Fruit fly (Drosophila melanogaster) whole organism, embryonic: ENCODE measurements around the gene mRpL37.

Source experiments
- Atf-2 ChIP-seq: fragments of 200-800 bp; sonication (Bioruptor generic); optimal IDR thresholded peaks from 2 replicates; lab custom pipeline; 2016; ENCODE audit warnings: missing biosample characterization, missing genetic modification characterization
- C15 ChIP-seq: fragments of 200-800 bp; sonication (Bioruptor generic); IDR thresholded peaks from 3 replicates; pipeline ENCODE4 v1.3.6; 2022; ENCODE audit warnings: missing biosample characterization, missing genetic modification characterization
- CG10462 ChIP-seq: fragments of 200-800 bp; sonication (Bioruptor generic); optimal IDR thresholded peaks from 2 replicates; lab custom pipeline; 2016; ENCODE audit warnings: missing biosample characterization, missing genetic modification characterization
- CG11398 ChIP-seq: fragments of 200-800 bp; sonication (Bioruptor generic); optimal IDR thresholded peaks from 2 replicates; lab custom pipeline; 2016; ENCODE audit warnings: missing biosample characterization, missing genetic modification characterization
- CG11695 ChIP-seq: fragments of 200-800 bp; sonication (Bioruptor generic); IDR thresholded peaks from 3 replicates; pipeline ENCODE4 v1.3.6; 2022; ENCODE audit warnings: missing biosample characterization, missing genetic modification characterization
- CG12391 ChIP-seq: fragments of 200-800 bp; sonication (Bioruptor generic); optimal IDR thresholded peaks from 3 replicates; lab custom pipeline; 2018; ENCODE audit warnings: missing biosample characterization, mild to moderate bottlenecking, missing genetic modification characterization, moderate library complexity
- CG12769 ChIP-seq: fragments of 200-800 bp; sonication (Bioruptor generic); optimal IDR thresholded peaks from 2 replicates; lab custom pipeline; 2019; ENCODE audit warnings: missing biosample characterization, mild to moderate bottlenecking, missing genetic modification characterization, moderate library complexity
- CG13123 ChIP-seq: fragments of 200-800 bp; sonication (Bioruptor generic); optimal IDR thresholded peaks from 2 replicates; lab custom pipeline; 2016; ENCODE audit warnings: missing biosample characterization, missing genetic modification characterization
- CG15011 ChIP-seq: fragments of 200-800 bp; sonication (Bioruptor generic); optimal IDR thresholded peaks from 3 replicates; lab custom pipeline; 2018; ENCODE audit warnings: missing biosample characterization, mild to moderate bottlenecking, missing genetic modification characterization
- CG18011 ChIP-seq: fragments of 200-800 bp; sonication (Bioruptor generic); optimal IDR thresholded peaks from 2 replicates; lab custom pipeline; 2017; ENCODE audit warnings: missing biosample characterization, missing genetic modification characterization, mild to moderate bottlenecking, moderate library complexity, missing genotype
- CG2120 ChIP-seq: fragments of 200-800 bp; sonication (Bioruptor generic); optimal IDR thresholded peaks from 3 replicates; lab custom pipeline; 2016; ENCODE audit warnings: missing biosample characterization, missing genetic modification characterization
- CG2199 ChIP-seq: fragments of 200-800 bp; sonication (Bioruptor generic); IDR thresholded peaks from 3 replicates; pipeline ENCODE4 v1.3.6; 2022; ENCODE audit warnings: missing biosample characterization, missing genetic modification characterization
- CG2202 ChIP-seq: fragments of 200-800 bp; sonication (Bioruptor generic); optimal IDR thresholded peaks from 2 replicates; lab custom pipeline; 2018; ENCODE audit warnings: missing biosample characterization, mild to moderate bottlenecking, missing genetic modification characterization
- CG32772 ChIP-seq: fragments of 200-800 bp; sonication (Bioruptor generic); IDR thresholded peaks from 2 replicates; pipeline ENCODE4 v1.3.6; 2022; ENCODE audit warnings: missing biosample characterization, missing genetic modification characterization
- CG34224 ChIP-seq: fragments of 200-800 bp; sonication (Bioruptor generic); IDR thresholded peaks from 3 replicates; pipeline ENCODE4 v1.3.6; 2022; ENCODE audit warnings: missing biosample characterization, missing genetic modification characterization; ENCODE audit not compliant: partially characterized antibody
- CG3838 ChIP-seq: fragments of 200-800 bp; sonication (Bioruptor generic); optimal IDR thresholded peaks from 3 replicates; lab custom pipeline; 2016; ENCODE audit warnings: missing biosample characterization, missing genetic modification characterization
- CG3995 ChIP-seq: fragments of 200-800 bp; sonication (Bioruptor generic); optimal IDR thresholded peaks from 3 replicates; lab custom pipeline; 2016; ENCODE audit warnings: missing biosample characterization, missing genetic modification characterization
- CG4404 ChIP-seq: fragments of 200-800 bp; sonication (Bioruptor generic); IDR thresholded peaks from 2 replicates; pipeline ENCODE4 v1.3.6; 2022; ENCODE audit warnings: missing biosample characterization, missing genetic modification characterization
- CG5180 ChIP-seq: fragments of 200-800 bp; sonication (Bioruptor generic); optimal IDR thresholded peaks from 3 replicates; lab custom pipeline; 2017; ENCODE audit warnings: missing biosample characterization, missing genetic modification characterization, mild to moderate bottlenecking, moderate library complexity, missing genetic modification reagents
- CG6854 ChIP-seq: fragments of 200-800 bp; sonication (Bioruptor generic); optimal IDR thresholded peaks from 3 replicates; lab custom pipeline; 2017; ENCODE audit warnings: missing biosample characterization, mild to moderate bottlenecking, missing genetic modification characterization
- CG8924 ChIP-seq: fragments of 200-800 bp; optimal IDR thresholded peaks from 3 replicates; lab custom pipeline; 2019; ENCODE audit warnings: missing biosample characterization, mild to moderate bottlenecking, missing genetic modification characterization, moderate library complexity
- CG9876 ChIP-seq: fragments of 200-800 bp; sonication (Bioruptor generic); optimal IDR thresholded peaks from 2 replicates; lab custom pipeline; 2016; ENCODE audit warnings: missing biosample characterization, missing genetic modification characterization
- Camta ChIP-seq: fragments of 200-800 bp; sonication (Bioruptor generic); optimal IDR thresholded peaks from 2 replicates; lab custom pipeline; 2016; ENCODE audit warnings: missing biosample characterization, missing genetic modification characterization
- ERR ChIP-seq: fragments of 200-800 bp; sonication (Bioruptor generic); optimal IDR thresholded peaks from 2 replicates; lab custom pipeline; 2016; ENCODE audit warnings: missing biosample characterization, missing genetic modification characterization
- Elba2 ChIP-seq: fragments of 200-800 bp; sonication (Bioruptor generic); optimal IDR thresholded peaks from 3 replicates; lab custom pipeline; 2016; ENCODE audit warnings: missing biosample characterization, missing genetic modification characterization
- Ets65A ChIP-seq: fragments of 200-800 bp; sonication (Bioruptor generic); peaks from one replicate; lab custom pipeline; 2016; ENCODE audit warnings: missing biosample characterization, missing genetic modification characterization
- Fer1 ChIP-seq: fragments of 200-800 bp; sonication (Bioruptor generic); optimal IDR thresholded peaks from 2 replicates; lab custom pipeline; 2017; ENCODE audit warnings: missing biosample characterization, mild to moderate bottlenecking, missing genetic modification characterization
- Hmr ChIP-seq: fragments of 200-800 bp; sonication (Bioruptor generic); optimal IDR thresholded peaks from 3 replicates; lab custom pipeline; 2017; ENCODE audit warnings: mild to moderate bottlenecking, missing biosample characterization, missing genetic modification reagents, missing genetic modification characterization
- Jarid2 ChIP-seq: fragments of 200-800 bp; sonication (Bioruptor generic); optimal IDR thresholded peaks from 3 replicates; lab custom pipeline; 2017; ENCODE audit warnings: mild to moderate bottlenecking, missing biosample characterization, missing genetic modification reagents, missing genetic modification characterization
- Pdp1 ChIP-seq, 2 experiments: fragments of 200-800 bp; sonication (Bioruptor generic); optimal IDR thresholded peaks; 3 replicates each; lab custom pipeline; 2016; ENCODE audit warnings: missing biosample characterization in 2 of 2, missing genetic modification characterization in 2 of 2, mild to moderate bottlenecking in 1 of 2, moderate library complexity in 1 of 2
- Trl ChIP-seq, 3 experiments: fragments of >200 bp in 2 of 3; fragments of 200-800 bp in 1 of 3; sonication (Bioruptor generic) in 1 of 3; optimal IDR thresholded peaks; 2 replicates in 1 of 3; 3 replicates in 2 of 3; lab custom pipeline; 2016 to 2017; ENCODE audit warnings: missing biosample characterization in 1 of 3, missing genetic modification characterization in 1 of 3
- ftz-f1 ChIP-seq: fragments of 200-800 bp; sonication (Bioruptor generic); optimal IDR thresholded peaks from 2 replicates; lab custom pipeline; 2016; ENCODE audit warnings: missing biosample characterization, missing genetic modification characterization
- hth ChIP-seq: fragments of >200 bp; optimal IDR thresholded peaks from 2 replicates; lab custom pipeline; 2017; ENCODE audit warnings: inconsistent platforms
- sd ChIP-seq: fragments of 200-800 bp; sonication (Bioruptor generic); optimal IDR thresholded peaks from 3 replicates; lab custom pipeline; 2018; ENCODE audit warnings: missing biosample characterization, mild to moderate bottlenecking, missing genetic modification characterization, moderate library complexity
- sr ChIP-seq: fragments of 200-800 bp; sonication (Bioruptor generic); IDR thresholded peaks from 3 replicates; pipeline ENCODE4 v1.3.6; 2022; ENCODE audit warnings: missing biosample characterization, missing genetic modification characterization
- ssp ChIP-seq: fragments of 200-800 bp; sonication (Bioruptor generic); IDR thresholded peaks from 2 replicates; pipeline ENCODE4 v1.3.6; 2022; ENCODE audit warnings: missing biosample characterization, missing genetic modification characterization
- stwl ChIP-seq: fragments of 200-800 bp; sonication (Bioruptor generic); optimal IDR thresholded peaks from 3 replicates; lab custom pipeline; 2018; ENCODE audit warnings: missing biosample characterization, mild to moderate bottlenecking, missing genetic modification characterization, moderate library complexity
- ttk ChIP-seq: fragments of 200-800 bp; sonication (Bioruptor generic); IDR thresholded peaks from 2 replicates; pipeline ENCODE4 v2.1.2; 2022; ENCODE audit warnings: missing biosample characterization, missing genetic modification characterization

mRpL37 gene

DNA sequence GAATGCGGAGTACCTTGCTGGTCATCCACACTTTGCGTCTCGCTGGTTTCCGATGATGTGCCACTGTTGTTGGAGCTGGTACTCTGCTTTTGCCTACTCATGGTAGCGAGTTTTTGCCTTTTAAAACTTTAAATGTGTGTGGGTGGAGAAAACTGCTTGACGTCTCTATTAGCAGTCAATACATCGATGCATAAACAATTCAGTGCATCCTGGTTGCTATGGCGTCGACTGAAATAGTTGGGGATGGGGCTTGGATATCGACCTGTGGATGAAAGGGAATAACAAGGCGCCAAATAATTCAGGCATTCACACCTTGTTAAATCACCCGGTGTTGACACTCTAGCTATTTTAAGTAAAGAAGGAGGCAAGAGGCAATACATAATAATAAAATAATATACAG lies 1.7 kb downstream of the mRpL37 start, which contains the start of gene CG42633:
Gene CG42633, minus strand, starts transcription at position 101 of the 400 bp plus-strand sequence.
- TF ChIP-seq CG12391 (tag; lab: Kevin White, UChicago), result no peak
- no peak for TF ChIP-seq CG3838 (GFP tag; lab: Kevin White, UChicago)
- no peak for TF ChIP-seq Camta (GFP tag; lab: Kevin White, UChicago)
- no peak for TF ChIP-seq CG4404 (GFP tag; lab: Robert Waterston, UW)
- no peak for TF ChIP-seq Elba2 (GFP tag; lab: Kevin White, UChicago)
- no peak for TF ChIP-seq CG2202 (tag; lab: Kevin White, UChicago)

DNA sequence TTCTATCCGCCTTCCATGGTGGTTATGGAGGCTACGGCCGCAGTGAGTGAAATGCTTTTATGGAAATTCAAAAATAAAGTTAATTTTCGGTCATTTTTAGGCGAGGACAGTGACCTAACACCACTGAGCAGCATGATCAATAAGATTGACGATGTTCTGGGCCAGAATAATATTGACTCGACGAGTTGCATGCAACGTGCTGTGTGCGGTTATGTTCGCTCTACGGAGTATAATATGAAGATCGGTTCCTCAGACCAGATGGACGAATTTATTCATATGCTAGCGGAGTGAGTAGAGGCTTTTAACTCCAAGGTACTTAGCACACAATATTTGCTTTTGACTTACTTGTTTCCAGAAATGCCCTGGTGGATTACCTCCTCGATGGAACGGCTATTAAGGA lies 3.7 kb downstream of the mRpL37 start:
- TF ChIP-seq Fer1 (GFP tag; lab: Kevin White, UChicago) (no peak), CG9876 (GFP tag; lab: Kevin White, UChicago) (no peak), CG11398 (GFP tag; lab: Kevin White, UChicago) (no peak), Ets65A (GFP tag; lab: Kevin White, UChicago) (peak; percentile 69), CG32772 (GFP tag; lab: Robert Waterston, UW) (no peak), CG2120 (GFP tag; lab: Kevin White, UChicago) (no peak), ERR (GFP tag; lab: Kevin White, UChicago) (no peak), CG5180 (GFP tag; lab: Kevin White, UChicago) (peak; percentile 67), CG6854 (GFP tag; lab: Kevin White, UChicago) (no peak), ttk (GFP tag; lab: Robert Waterston, UW) (no peak), CG10462 (GFP tag; lab: Kevin White, UChicago) (no peak)
- TF ChIP-seq, all 482 proteins: peak for 2

dm6 chr3R:10779269-10779668 lies 4.6 kb downstream of the mRpL37 start, which contains the start of gene Desi:
TSS of gene Desi (plus strand) at chr3R:10779569.
- no peak for TF ChIP-seq CG8924 (tag; lab: Kevin White, UChicago)
- TF ChIP-seq CG9876 (GFP tag; lab: Kevin White, UChicago), result no peak
- no peak for TF ChIP-seq Jarid2 (GFP tag; lab: Kevin White, UChicago)
- TF ChIP-seq Hmr, result no peak

DNA sequence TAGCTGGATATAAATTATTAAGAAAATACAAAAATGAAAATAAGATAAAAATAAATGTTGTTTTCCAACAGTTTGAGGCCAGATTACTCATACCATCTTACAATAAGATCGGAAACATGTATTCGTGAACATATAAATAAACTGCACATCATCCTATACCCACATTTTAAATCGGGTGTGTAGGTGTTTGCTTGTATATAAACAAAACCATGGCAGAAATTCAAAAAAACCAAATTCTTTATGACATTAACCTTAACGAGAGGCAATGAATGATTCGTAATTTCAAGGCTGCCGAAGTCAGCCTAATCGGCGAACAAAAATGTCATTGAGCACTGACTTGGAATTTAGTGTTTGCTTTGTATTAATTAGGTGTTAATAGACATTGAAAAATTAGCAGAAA lies 5.7 kb downstream of the mRpL37 start:
- TF ChIP-seq sd (peak; percentile 90), CG18011 (no peak), sr (peak; percentile 83; the same call in 2 of the 3 replicates), ftz-f1 (GFP tag; lab: Kevin White, UChicago) (peak; percentile 38), ssp (no peak)

DNA sequence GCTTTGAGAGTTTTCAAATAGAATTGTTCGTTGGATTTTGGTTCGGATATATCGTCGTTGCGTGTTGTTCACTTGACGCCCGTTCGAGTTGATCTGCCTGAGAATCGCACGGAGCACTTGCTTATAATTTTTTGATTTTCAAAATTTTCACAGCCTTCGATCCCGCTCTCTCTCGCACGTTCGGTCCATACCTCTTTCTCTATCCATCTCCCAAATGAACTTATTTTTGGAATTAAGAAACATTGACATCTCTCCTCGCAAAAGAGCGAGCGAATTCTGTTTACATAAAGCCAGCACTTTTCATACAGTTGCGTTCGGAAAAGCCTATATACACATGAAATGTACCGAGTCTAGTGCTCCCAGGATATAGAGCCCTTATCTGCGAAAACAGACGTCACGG lies 6.6 kb downstream of the mRpL37 start, which contains the start of the genes CG45076, CG45078 and fau:
Gene CG45076, minus strand, starts transcription at position 101 of the 400 bp plus-strand sequence.
Gene CG45078, minus strand, starts transcription at position 101 of the 400 bp plus-strand sequence.
Gene fau, minus strand, starts transcription at position 101 of the 400 bp plus-strand sequence.
- TF ChIP-seq hth (lab: Kevin White, UChicago), result no peak
- TF ChIP-seq Atf-2, result no peak
- TF ChIP-seq stwl, result no peak
- TF ChIP-seq CG13123 (GFP tag; lab: Kevin White, UChicago), result no peak
- TF ChIP-seq Pdp1 (GFP tag; optimal IDR thresholded peaks at IDR 0.05; lab: Kevin White, UChicago), result peak in 1 of 2 experiments; percentile 47
- 0 out of 3 replicates have a peak, but pooled peaks have one; percentile 7 for TF ChIP-seq CG11695 (GFP tag; lab: Robert Waterston, UW)
- 0 out of 3 replicates have a peak, but pooled peaks have one; percentile 52 for TF ChIP-seq C15 (GFP tag; lab: Robert Waterston, UW)
- TF ChIP-seq CG15011 (GFP tag; lab: Kevin White, UChicago), result no peak
- TF ChIP-seq CG2199 (GFP tag; lab: Robert Waterston, UW), result 0 out of 3 replicates have a peak, but pooled peaks have one; percentile 11
- TF ChIP-seq CG3995 (GFP tag; lab: Kevin White, UChicago), result no peak
- TF ChIP-seq Trl (optimal IDR thresholded peaks at IDR 0.05; lab: Kevin White, UChicago), result peak in 1 of 2 experiments; percentile 42
- no peak for TF ChIP-seq Trl (GFP tag; optimal IDR thresholded peaks at IDR 0.05; lab: Kevin White, UChicago)
- 0 out of 3 replicates have a peak, but pooled peaks have one; percentile 27 for TF ChIP-seq CG34224
- TF ChIP-seq CG12769 (tag; lab: Kevin White, UChicago), result peak; percentile 33
